Worm (Caenorhabditis elegans) whole organism, young adult: ENCODE results near the gene egas-4.

Source experiments
- B0035.1 ChIP-seq: sonication (generic microtip); optimal IDR thresholded peaks from 2 replicates; lab custom pipeline; 2016; ENCODE audit warnings: missing genetic modification characterization, mild to moderate bottlenecking, missing compliant biosample characterization, missing genotype, missing genetic modification reagents
- B0336.3 ChIP-seq: fragments of 200-800 bp; sonication (Bioruptor generic); IDR thresholded peaks from 2 replicates; pipeline ENCODE4 v1.3.6; 2022; ENCODE audit warnings: missing genetic modification characterization, missing compliant biosample characterization
- C06A6.2 ChIP-seq: fragments of 200-800 bp; sonication (Bioruptor generic); conservative IDR thresholded peaks from 2 replicates; pipeline ENCODE4 v1.3.6; 2022; ENCODE audit warnings: missing genetic modification characterization, missing compliant biosample characterization
- F39B2.1 ChIP-seq: fragments of 200-800 bp; sonication (Bioruptor generic); IDR thresholded peaks from 2 replicates; pipeline ENCODE4 v1.3.6; 2022; ENCODE audit warnings: missing genetic modification reagents, missing genetic modification characterization, missing compliant biosample characterization
- F49E8.2 ChIP-seq: sonication (generic microtip); optimal IDR thresholded peaks from 3 replicates; lab custom pipeline; 2017; ENCODE audit warnings: missing genetic modification characterization, mild to moderate bottlenecking, missing compliant biosample characterization, antibody characterized with exemption, moderate library complexity; ENCODE audit not compliant: insufficient read depth
- F55B11.4 ChIP-seq: sonication (generic microtip); optimal IDR thresholded peaks from 2 replicates; lab custom pipeline; 2016; ENCODE audit warnings: missing compliant biosample characterization, missing genetic modification characterization, borderline replicate concordance; ENCODE audit not compliant: insufficient read depth
- F57C9.4 ChIP-seq: sonication (generic microtip); optimal IDR thresholded peaks from 2 replicates; lab custom pipeline; 2017; ENCODE audit warnings: mild to moderate bottlenecking, missing genetic modification characterization, missing compliant biosample characterization
- T26A5.8 ChIP-seq: sonication (generic microtip); optimal IDR thresholded peaks from 2 replicates; lab custom pipeline; 2016; ENCODE audit warnings: missing genetic modification characterization, missing compliant biosample characterization
- Y53G8AR.9 ChIP-seq: fragments of 200-800 bp; sonication (Bioruptor generic); conservative IDR thresholded peaks from 2 replicates; pipeline ENCODE4 v1.3.6; 2022; ENCODE audit warnings: missing genetic modification reagents, missing genetic modification characterization, missing compliant biosample characterization
- Y79H2A.3 ChIP-seq: fragments of 200-800 bp; sonication (Bioruptor generic); conservative IDR thresholded peaks from 2 replicates; pipeline ENCODE4 v1.3.6; 2022; ENCODE audit warnings: missing genetic modification reagents, missing genetic modification characterization, missing compliant biosample characterization
- Y95B8A.8 ChIP-seq: fragments of 200-800 bp; sonication (Bioruptor generic); IDR thresholded peaks from 2 replicates; pipeline ENCODE4 v1.3.6; 2022; ENCODE audit warnings: missing genetic modification reagents, missing genetic modification characterization, missing compliant biosample characterization
- ZK185.1 ChIP-seq: sonication (generic microtip); optimal IDR thresholded peaks from 2 replicates; lab custom pipeline; 2016; ENCODE audit warnings: mild to moderate bottlenecking, missing genetic modification characterization, missing compliant biosample characterization; ENCODE audit not compliant: poor library complexity, severe bottlenecking
- aptf-2 ChIP-seq: fragments of 200-800 bp; sonication (Bioruptor generic); conservative IDR thresholded peaks from 2 replicates; pipeline ENCODE4 v1.3.6; 2022; ENCODE audit warnings: missing genetic modification reagents, missing genetic modification characterization, missing compliant biosample characterization
- atf-7 ChIP-seq: sonication (generic microtip); optimal IDR thresholded peaks from 2 replicates; lab custom pipeline; 2017; ENCODE audit warnings: mild to moderate bottlenecking, missing genetic modification characterization, missing compliant biosample characterization
- athp-1 ChIP-seq: sonication (generic microtip); optimal IDR thresholded peaks from 2 replicates; lab custom pipeline; 2017; ENCODE audit warnings: mild to moderate bottlenecking, missing genetic modification characterization, missing compliant biosample characterization
- attf-3 ChIP-seq: fragments of 200-800 bp; sonication (Bioruptor generic); conservative IDR thresholded peaks from 2 replicates; pipeline ENCODE4 v1.3.6; 2022; ENCODE audit warnings: missing genetic modification reagents, missing genetic modification characterization, missing compliant biosample characterization
- bed-1 ChIP-seq: fragments of 200-800 bp; sonication (Bioruptor generic); IDR thresholded peaks from 2 replicates; pipeline ENCODE4 v1.3.6; 2022; ENCODE audit warnings: missing genetic modification reagents, missing genetic modification characterization, missing compliant biosample characterization
- cebp-1 ChIP-seq, 2 experiments: fragments of 200-800 bp in 1 of 2; sonication (Bioruptor generic) in 1 of 2; sonication (generic microtip) in 1 of 2; IDR thresholded peaks in 1 of 2; optimal IDR thresholded peaks in 1 of 2; 2 replicates each; pipeline versions ENCODE4 v1.3.6 to Lab custom; 2017 to 2022; ENCODE audit warnings: missing compliant biosample characterization in 2 of 2, missing genetic modification characterization in 2 of 2, mild to moderate bottlenecking in 1 of 2, missing genetic modification reagents in 1 of 2, moderate library complexity in 1 of 2
- cebp-2 ChIP-seq: fragments of 200-800 bp; sonication (Bioruptor generic); IDR thresholded peaks from 2 replicates; pipeline ENCODE4 v1.3.6; 2022; ENCODE audit warnings: missing genetic modification characterization, missing compliant biosample characterization
- ceh-91 ChIP-seq: fragments of 200-800 bp; sonication (Bioruptor generic); IDR thresholded peaks from 2 replicates; pipeline ENCODE4 v1.3.6; 2022; ENCODE audit warnings: missing genetic modification reagents, missing genetic modification characterization, missing compliant biosample characterization
- die-1 ChIP-seq: sonication (generic microtip); optimal IDR thresholded peaks from 2 replicates; lab custom pipeline; 2016; ENCODE audit warnings: missing genotype, mild to moderate bottlenecking, missing genetic modification characterization, missing compliant biosample characterization
- dpff-1 ChIP-seq: sonication (generic microtip); optimal IDR thresholded peaks from 2 replicates; lab custom pipeline; 2017; ENCODE audit warnings: mild to moderate bottlenecking, missing genetic modification characterization, missing compliant biosample characterization
- him-1 ChIP-seq: sonication (generic microtip); optimal IDR thresholded peaks from 2 replicates; lab custom pipeline; 2016; ENCODE audit warnings: missing genotype, missing genetic modification reagents, missing genetic modification characterization, missing compliant biosample characterization
- hlh-26 ChIP-seq: fragments of 200-800 bp; sonication (Bioruptor generic); conservative IDR thresholded peaks from 2 replicates; pipeline ENCODE4 v1.3.6; 2022; ENCODE audit warnings: missing genetic modification reagents, missing genetic modification characterization, missing compliant biosample characterization
- hmg-1.2 ChIP-seq: fragments of 200-800 bp; sonication (Bioruptor generic); IDR thresholded peaks from 2 replicates; pipeline ENCODE4 v1.3.6; 2022; ENCODE audit warnings: missing genetic modification reagents, missing genetic modification characterization, missing compliant biosample characterization
- hsf-1 ChIP-seq: fragments of 200-800 bp; sonication (Bioruptor generic); IDR thresholded peaks from 2 replicates; pipeline ENCODE4 v1.3.6; 2022; ENCODE audit warnings: missing genetic modification reagents, missing genetic modification characterization, missing compliant biosample characterization
- let-526 ChIP-seq: fragments of 200-800 bp; sonication (Bioruptor generic); IDR thresholded peaks from 2 replicates; pipeline ENCODE4 v1.3.6; 2022; ENCODE audit warnings: missing genetic modification reagents, missing genetic modification characterization, missing compliant biosample characterization
- lin-26 ChIP-seq: fragments of 200-800 bp; sonication (Bioruptor generic); IDR thresholded peaks from 2 replicates; pipeline ENCODE4 v1.3.6; 2022; ENCODE audit warnings: missing genetic modification reagents, missing genetic modification characterization, missing compliant biosample characterization
- lin-35 ChIP-seq, 3 experiments: fragments of 150-350 bp in 2 of 3; sonication (generic microtip) in 1 of 3; optimal IDR thresholded peaks; 2 replicates each; lab custom pipeline; 2014 to 2018; ENCODE audit warnings: missing biosample characterization in 3 of 3, missing genetic modification characterization in 3 of 3, missing genetic modification reagents in 3 of 3
- lin-40 ChIP-seq: sonication (generic microtip); optimal IDR thresholded peaks from 2 replicates; lab custom pipeline; 2016; ENCODE audit warnings: missing genetic modification characterization, mild to moderate bottlenecking, missing compliant biosample characterization, missing genotype, missing genetic modification reagents
- lsl-1 ChIP-seq: fragments of 200-800 bp; sonication (Bioruptor generic); optimal IDR thresholded peaks from 2 replicates; lab custom pipeline; 2018; ENCODE audit warnings: mild to moderate bottlenecking, missing genetic modification characterization, moderate library complexity, missing compliant biosample characterization
- madf-8 ChIP-seq: fragments of 200-800 bp; sonication (Bioruptor generic); conservative IDR thresholded peaks from 2 replicates; pipeline ENCODE4 v1.3.6; 2022; ENCODE audit warnings: missing genetic modification reagents, missing genetic modification characterization, missing compliant biosample characterization
- mel-28 ChIP-seq: sonication (generic microtip); optimal IDR thresholded peaks from 2 replicates; lab custom pipeline; 2016; ENCODE audit warnings: borderline replicate concordance, mild to moderate bottlenecking, missing genetic modification characterization, missing compliant biosample characterization
- mes-4 ChIP-seq: sonication (generic microtip); optimal IDR thresholded peaks from 2 replicates; lab custom pipeline; 2016; ENCODE audit warnings: missing genotype, missing genetic modification characterization, missing compliant biosample characterization
- mxl-1 ChIP-seq: sonication (generic microtip); optimal IDR thresholded peaks from 2 replicates; lab custom pipeline; 2016; ENCODE audit warnings: missing genetic modification characterization, missing compliant biosample characterization
- nhr-27 ChIP-seq: fragments of 200-800 bp; sonication (Bioruptor generic); optimal IDR thresholded peaks from 2 replicates; lab custom pipeline; 2018; ENCODE audit warnings: mild to moderate bottlenecking, missing genetic modification characterization, moderate library complexity, missing compliant biosample characterization
- nhr-90 ChIP-seq: sonication (generic microtip); optimal IDR thresholded peaks from 2 replicates; lab custom pipeline; 2016; ENCODE audit warnings: missing genotype, mild to moderate bottlenecking, missing genetic modification characterization, missing compliant biosample characterization
- rcor-1 ChIP-seq: fragments of 200-800 bp; sonication (Bioruptor generic); IDR thresholded peaks from 2 replicates; pipeline ENCODE4 v1.3.6; 2022; ENCODE audit warnings: missing genetic modification reagents, missing genetic modification characterization, missing compliant biosample characterization
- rec-8 ChIP-seq, 2 experiments: sonication (generic microtip); optimal IDR thresholded peaks; 2 replicates each; lab custom pipeline; 2016; ENCODE audit warnings: mild to moderate bottlenecking in 2 of 2, missing genetic modification characterization in 2 of 2, missing genetic modification reagents in 2 of 2, missing genotype in 2 of 2, missing biosample characterization in 1 of 2, missing compliant biosample characterization in 1 of 2, moderate library complexity in 1 of 2
- snpc-3.4 ChIP-seq: sonication (generic microtip); optimal IDR thresholded peaks from 2 replicates; lab custom pipeline; 2017; ENCODE audit warnings: missing genetic modification characterization, mild to moderate bottlenecking, missing compliant biosample characterization, antibody characterized with exemption, moderate library complexity, missing genotype, missing genetic modification reagents
- snpc-4 ChIP-seq, 5 experiments: fragments of 150-350 bp in 1 of 5; sonication (generic microtip) in 4 of 5; optimal IDR thresholded peaks; 2 replicates each; lab custom pipeline; 2014 to 2018; ENCODE audit warnings: missing genetic modification characterization in 5 of 5, missing biosample characterization in 3 of 5, antibody characterized with exemption in 2 of 5, mild to moderate bottlenecking in 2 of 5, missing compliant biosample characterization in 2 of 5, missing genotype in 2 of 5, moderate library complexity in 2 of 5, missing genetic modification reagents in 1 of 5
- tlf-1 ChIP-seq: fragments of 200-800 bp; sonication (Bioruptor generic); optimal IDR thresholded peaks from 2 replicates; lab custom pipeline; 2018; ENCODE audit warnings: mild to moderate bottlenecking, missing genetic modification characterization, missing compliant biosample characterization
- unc-130 ChIP-seq: sonication (generic microtip); optimal IDR thresholded peaks from 2 replicates; lab custom pipeline; 2016; ENCODE audit warnings: missing genetic modification reagents, missing genetic modification characterization, missing compliant biosample characterization
- zfh-2 ChIP-seq: fragments of 200-800 bp; sonication (Bioruptor generic); conservative IDR thresholded peaks from 2 replicates; pipeline ENCODE4 v1.3.6; 2022; ENCODE audit warnings: missing genetic modification reagents, missing genetic modification characterization, missing compliant biosample characterization
- ztf-22 ChIP-seq: fragments of 200-800 bp; sonication (Bioruptor generic); optimal IDR thresholded peaks from 2 replicates; lab custom pipeline; 2018; ENCODE audit warnings: mild to moderate bottlenecking, missing genetic modification characterization, moderate library complexity, missing compliant biosample characterization

egas-4 gene

ce11 chrIV:7505866-7506488 lies 8.3 kb upstream of the egas-4 start (continued):
- TF ChIP-seq Y95B8A.8: peak; percentile 73
- TF ChIP-seq rcor-1: peak; percentile 24
- peak; percentile 70 for TF ChIP-seq ztf-22
- TF ChIP-seq tlf-1 (GFP tag; lab: Kevin White, UChicago): peak; percentile 77
- peak; percentile 3 for TF ChIP-seq him-1 (tag; lab: Kevin White, UChicago)
- TF ChIP-seq T26A5.8 (tag; lab: Kevin White, UChicago): peak; percentile 68
- peak; percentile 86 for TF ChIP-seq B0336.3 (GFP tag; lab: Robert Waterston, UW)
- peak; percentile 79; the same call in 1 of the 2 replicates for TF ChIP-seq cebp-2 (GFP tag; lab: Robert Waterston, UW)
- TF ChIP-seq aptf-2: no peak
- no peak for TF ChIP-seq F55B11.4 (tag; lab: Kevin White, UChicago)
- no peak for TF ChIP-seq mel-28 (tag; lab: Kevin White, UChicago)
- no peak for TF ChIP-seq dpff-1 (tag; lab: Kevin White, UChicago)
- 0 out of 2 replicates have a peak, but pooled peaks have one; percentile 46 for TF ChIP-seq Y79H2A.3 (GFP tag; lab: Robert Waterston, UW)
- TF ChIP-seq Y53G8AR.9: peak; percentile 88
- peak; percentile 59 for TF ChIP-seq F49E8.2 (tag; lab: Kevin White, UChicago)
- no peak for TF ChIP-seq snpc-4 (GFP tag; optimal IDR thresholded peaks at IDR 0.05; lab: Kevin White, UChicago)
- peak in 2 of 4 experiments; percentile 35 to 47 for TF ChIP-seq snpc-4 (tag; optimal IDR thresholded peaks at IDR 0.05; lab: Kevin White, UChicago)
- peak; percentile 20 for TF ChIP-seq unc-130 (GFP tag; lab: Kevin White, UChicago)
- peak; percentile 50 for TF ChIP-seq hmg-1.2
- peak; percentile 48; the same call in 1 of the 2 replicates for TF ChIP-seq C06A6.2 (GFP tag; lab: Robert Waterston, UW)
- no peak for TF ChIP-seq atf-7 (tag; lab: Kevin White, UChicago)
- peak; percentile 52 for TF ChIP-seq athp-1 (tag; lab: Kevin White, UChicago)
- TF ChIP-seq lsl-1: peak; percentile 11
- peak; percentile 55; the same call in 1 of the 2 replicates for TF ChIP-seq lin-26 (GFP tag; lab: Robert Waterston, UW)
- peak; percentile 38 for TF ChIP-seq nhr-90 (tag; lab: Kevin White, UChicago)
- TF ChIP-seq madf-8 (GFP tag; lab: Robert Waterston, UW): no peak
- peak; percentile 10 for TF ChIP-seq B0035.1 (tag; lab: Kevin White, UChicago)
- TF ChIP-seq F57C9.4 (tag; lab: Kevin White, UChicago): peak; percentile 43
- TF ChIP-seq lin-35 (GFP tag; optimal IDR thresholded peaks at IDR 0.05; lab: Kevin White, UChicago): peak in 1 of 3 experiments; percentile 20
- no peak for TF ChIP-seq cebp-1 (GFP tag; IDR thresholded peaks at IDR 0.05; lab: Robert Waterston, UW)
- peak; percentile 65 for TF ChIP-seq cebp-1 (tag; optimal IDR thresholded peaks at IDR 0.05; lab: Kevin White, UChicago)
- TF ChIP-seq ceh-91: no peak
- TF ChIP-seq mxl-1 (tag; lab: Kevin White, UChicago): peak; percentile 39
- peak; percentile 15 for TF ChIP-seq mes-4 (tag; lab: Kevin White, UChicago)
- TF ChIP-seq die-1 (tag; lab: Kevin White, UChicago): no peak
- peak in 1 of 2 experiments; percentile 18 for TF ChIP-seq rec-8 (tag; optimal IDR thresholded peaks at IDR 0.05; lab: Kevin White, UChicago)
- TF ChIP-seq snpc-3.4 (tag; lab: Kevin White, UChicago): peak; percentile 64
- peak; percentile 25; the same call in 1 of the 2 replicates for TF ChIP-seq attf-3 (GFP tag; lab: Robert Waterston, UW)
- TF ChIP-seq hlh-26: no peak
- TF ChIP-seq ZK185.1 (tag; lab: Kevin White, UChicago): peak; percentile 67
- TF ChIP-seq zfh-2 (GFP tag; lab: Robert Waterston, UW): no peak
- TF ChIP-seq let-526: peak; percentile 19; the same call in 1 of the 2 replicates
- TF ChIP-seq F39B2.1: 0 out of 2 replicates have a peak, but pooled peaks have one; percentile 40
- peak; percentile 35 for TF ChIP-seq lin-40 (tag; lab: Kevin White, UChicago)
- peak; percentile 67 for TF ChIP-seq hsf-1 (GFP tag; lab: Robert Waterston, UW)
- TF ChIP-seq nhr-27: peak; percentile 54
- no peak for TF ChIP-seq bed-1
